Fruit fly (Drosophila melanogaster): Measurements from ENCODE around the gene Fad2.

dm6 chr3L:10997240-10997830 lies 26.0 kb upstream of the Fad2 start:
- TF ChIP-seq CG8478 (optimal IDR thresholded peaks at IDR 0.05), result no peak
- TF ChIP-seq CTCF (optimal IDR thresholded peaks at IDR 0.05), result no peak

Measured in S2 (cell line).